Worm (Caenorhabditis elegans) whole organism, L2 larva: ENCODE results near the gene Y50D4B.1.

Experiments
- C34F6.9 ChIP-seq: fragments of 150-350 bp; optimal IDR thresholded peaks from 2 replicates; lab custom pipeline; 2014; ENCODE audit warnings: missing biosample characterization, missing genetic modification characterization
- F13H6.1 ChIP-seq: sonication (generic microtip); optimal IDR thresholded peaks from 2 replicates; lab custom pipeline; 2016; ENCODE audit warnings: missing genetic modification characterization, missing compliant biosample characterization
- Y55F3AM.14 ChIP-seq: fragments of 200-800 bp; sonication (Bioruptor generic); optimal IDR thresholded peaks from 2 replicates; lab custom pipeline; 2018; ENCODE audit warnings: mild to moderate bottlenecking, missing genetic modification characterization, missing compliant biosample characterization
- ZK546.5 ChIP-seq: sonication (generic microtip); optimal IDR thresholded peaks from 2 replicates; lab custom pipeline; 2017; ENCODE audit warnings: missing biosample characterization, missing genetic modification characterization
- alr-1 ChIP-seq: fragments of 150-350 bp; optimal IDR thresholded peaks from 2 replicates; lab custom pipeline; 2014; ENCODE audit warnings: missing biosample characterization, missing genetic modification characterization
- aly-2 ChIP-seq: fragments of 150-350 bp; optimal IDR thresholded peaks from 2 replicates; lab custom pipeline; 2014; ENCODE audit warnings: missing biosample characterization, missing genetic modification characterization
- ama-1 ChIP-seq: fragments of 150-350 bp; optimal IDR thresholded peaks from 2 replicates; lab custom pipeline; 2018; ENCODE audit warnings: inconsistent platforms
- blmp-1 ChIP-seq: sonication (generic microtip); optimal IDR thresholded peaks from 2 replicates; lab custom pipeline; 2017; ENCODE audit warnings: missing genetic modification characterization, mild to moderate bottlenecking, missing compliant biosample characterization, antibody characterized with exemption, moderate library complexity; ENCODE audit not compliant: insufficient read depth
- crh-2 ChIP-seq: sonication (generic microtip); optimal IDR thresholded peaks from 2 replicates; lab custom pipeline; 2017; ENCODE audit warnings: missing biosample characterization, missing genetic modification characterization
- dmd-4 ChIP-seq: sonication (generic microtip); optimal IDR thresholded peaks from 2 replicates; lab custom pipeline; 2017; ENCODE audit warnings: missing biosample characterization, missing genetic modification characterization
- egl-27 ChIP-seq: sonication (generic microtip); optimal IDR thresholded peaks from 3 replicates; lab custom pipeline; 2017; ENCODE audit warnings: missing biosample characterization, missing genetic modification reagents, missing genetic modification characterization
- elt-3 ChIP-seq: sonication (generic microtip); optimal IDR thresholded peaks from 2 replicates; lab custom pipeline; 2017; ENCODE audit warnings: missing biosample characterization, missing genetic modification characterization
- fos-1 ChIP-seq: fragments of 150-350 bp; optimal IDR thresholded peaks from 2 replicates; lab custom pipeline; 2014; ENCODE audit warnings: missing biosample characterization, missing genetic modification characterization
- gmeb-1 ChIP-seq: fragments of 150-350 bp; optimal IDR thresholded peaks from 2 replicates; lab custom pipeline; 2014; ENCODE audit warnings: missing biosample characterization, missing genetic modification characterization
- lin-11 ChIP-seq: fragments of 150-350 bp; sonication (generic microtip); optimal IDR thresholded peaks from 2 replicates; lab custom pipeline; 2014; ENCODE audit warnings: missing biosample characterization, missing genetic modification characterization, inconsistent platforms, mixed read lengths
- lin-13 ChIP-seq: fragments of 150-350 bp; optimal IDR thresholded peaks from 2 replicates; lab custom pipeline; 2014; ENCODE audit warnings: missing biosample characterization, missing genetic modification reagents, missing genetic modification characterization
- lin-39 ChIP-seq: fragments of 150-350 bp; optimal IDR thresholded peaks from 2 replicates; lab custom pipeline; 2014; ENCODE audit warnings: missing biosample characterization, missing genetic modification reagents, missing genetic modification characterization
- lsy-2 ChIP-seq, 2 experiments: fragments of 150-350 bp in 1 of 2; sonication (generic microtip) in 1 of 2; optimal IDR thresholded peaks; 2 replicates each; lab custom pipeline; 2014 to 2017; ENCODE audit warnings: missing biosample characterization in 2 of 2, missing genetic modification characterization in 2 of 2
- mab-5 ChIP-seq: fragments of 150-350 bp; optimal IDR thresholded peaks from 2 replicates; lab custom pipeline; 2014; ENCODE audit warnings: missing biosample characterization, missing genetic modification characterization
- mdl-1 ChIP-seq, 2 experiments: fragments of 150-350 bp in 1 of 2; sonication (generic microtip) in 1 of 2; optimal IDR thresholded peaks; 2 replicates each; lab custom pipeline; 2017; ENCODE audit warnings: missing biosample characterization in 2 of 2, missing genetic modification characterization in 2 of 2
- nhr-10 ChIP-seq: sonication (generic microtip); optimal IDR thresholded peaks from 2 replicates; lab custom pipeline; 2017; ENCODE audit warnings: missing biosample characterization, missing genetic modification characterization
- nhr-11 ChIP-seq: fragments of 150-350 bp; optimal IDR thresholded peaks from 2 replicates; lab custom pipeline; 2014; ENCODE audit warnings: missing biosample characterization, missing genetic modification characterization
- nhr-12 ChIP-seq: fragments of 150-350 bp; optimal IDR thresholded peaks from 2 replicates; lab custom pipeline; 2014; ENCODE audit warnings: missing biosample characterization, missing genetic modification characterization
- nhr-129 ChIP-seq: fragments of 150-350 bp; optimal IDR thresholded peaks from 2 replicates; lab custom pipeline; 2014; ENCODE audit warnings: missing biosample characterization, missing genetic modification characterization
- nhr-21 ChIP-seq: fragments of 150-350 bp; optimal IDR thresholded peaks from 2 replicates; lab custom pipeline; 2014; ENCODE audit warnings: missing biosample characterization, missing genetic modification characterization
- nhr-25 ChIP-seq: fragments of 150-350 bp; sonication (generic microtip); optimal IDR thresholded peaks from 3 replicates; lab custom pipeline; 2014; ENCODE audit warnings: missing biosample characterization, missing genetic modification characterization
- peb-1 ChIP-seq: fragments of 150-350 bp; optimal IDR thresholded peaks from 2 replicates; lab custom pipeline; 2014; ENCODE audit warnings: missing biosample characterization, missing genetic modification characterization
- sma-3 ChIP-seq: sonication (generic microtip); optimal IDR thresholded peaks from 2 replicates; lab custom pipeline; 2016; ENCODE audit warnings: missing genetic modification reagents, missing genetic modification characterization, missing compliant biosample characterization
- sma-9 ChIP-seq, 2 experiments: fragments of 150-350 bp in 1 of 2; sonication (generic microtip) in 1 of 2; optimal IDR thresholded peaks; 2 replicates each; lab custom pipeline; 2014 to 2016; ENCODE audit warnings: missing genetic modification characterization in 2 of 2, mild to moderate bottlenecking in 1 of 2, missing biosample characterization in 1 of 2, missing compliant biosample characterization in 1 of 2, missing genetic modification reagents in 1 of 2, moderate library complexity in 1 of 2
- snpc-4 ChIP-seq: fragments of 150-350 bp; optimal IDR thresholded peaks from 2 replicates; lab custom pipeline; 2014; ENCODE audit warnings: missing biosample characterization, missing genetic modification characterization
- unc-55 ChIP-seq: fragments of 150-350 bp; sonication (generic microtip); optimal IDR thresholded peaks from 3 replicates; lab custom pipeline; 2014; ENCODE audit warnings: missing biosample characterization, missing genetic modification reagents, missing genetic modification characterization
- unc-62 ChIP-seq: fragments of 150-350 bp; optimal IDR thresholded peaks from 2 replicates; lab custom pipeline; 2014; ENCODE audit warnings: missing biosample characterization, missing genetic modification reagents, missing genetic modification characterization
- zag-1 ChIP-seq: fragments of 150-350 bp; optimal IDR thresholded peaks from 2 replicates; lab custom pipeline; 2014; ENCODE audit warnings: missing biosample characterization, missing genetic modification characterization
- ztf-1 ChIP-seq: fragments of 200-800 bp; sonication (Bioruptor generic); conservative IDR thresholded peaks from 2 replicates; pipeline ENCODE4 v1.3.6; 2022; ENCODE audit warnings: missing genetic modification characterization, missing compliant biosample characterization
- ztf-11 ChIP-seq: sonication (generic microtip); optimal IDR thresholded peaks from 2 replicates; lab custom pipeline; 2017; ENCODE audit warnings: missing biosample characterization, missing genetic modification characterization
- ztf-4 ChIP-seq: fragments of 150-350 bp; optimal IDR thresholded peaks from 2 replicates; lab custom pipeline; 2014; ENCODE audit warnings: missing biosample characterization, missing genetic modification characterization

Y50D4B.1 gene

DNA sequence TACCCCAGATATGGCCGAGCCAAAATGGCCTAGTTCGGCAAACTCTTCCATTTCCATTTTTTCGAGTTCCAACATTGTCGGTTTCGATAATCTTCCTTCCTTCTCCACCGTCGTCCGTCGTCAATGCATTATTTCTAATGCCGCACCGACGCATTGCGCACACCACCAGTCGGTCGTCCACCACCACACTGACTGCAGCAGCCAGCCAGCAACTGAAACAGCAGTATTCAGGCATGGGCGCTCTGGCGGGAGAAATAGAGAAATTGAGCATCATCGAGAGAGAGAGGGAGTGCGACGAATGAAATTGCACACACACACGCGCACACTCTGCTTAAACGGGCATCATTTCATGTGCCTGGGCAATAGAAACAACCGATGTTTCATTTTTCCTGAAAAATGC lies 41.2 kb downstream of the Y50D4B.1 start:
- TF ChIP-seq mdl-1 (tag; optimal IDR thresholded peaks at IDR 0.05; lab: Kevin White, UChicago) (peak; percentile 11 to 64), lsy-2 (tag; optimal IDR thresholded peaks at IDR 0.05; lab: Kevin White, UChicago) (peak; percentile 10 to 42), F13H6.1 (tag; lab: Kevin White, UChicago) (peak; percentile 41), alr-1 (peak; percentile 93), lin-11 (tag; lab: Kevin White, UChicago) (peak; percentile 42), egl-27 (peak; percentile 50), gmeb-1 (tag; lab: Kevin White, UChicago) (no peak), ztf-11 (no peak), unc-62 (no peak), zag-1 (tag; lab: Kevin White, UChicago) (peak; percentile 24), Y55F3AM.14 (peak; percentile 76), lin-13 (GFP tag; lab: Kevin White, UChicago) (peak; percentile 45), nhr-12 (tag; lab: Kevin White, UChicago) (no peak), fos-1 (tag; lab: Kevin White, UChicago) (peak; percentile 43), nhr-129 (tag; lab: Kevin White, UChicago) (peak; percentile 71), crh-2 (tag; lab: Kevin White, UChicago) (peak; percentile 56), C34F6.9 (tag; lab: Kevin White, UChicago) (peak; percentile 59), nhr-25 (tag; lab: Kevin White, UChicago) (no peak), ztf-4 (peak; percentile 52), aly-2 (tag; lab: Kevin White, UChicago) (no peak), unc-55 (GFP tag; lab: Kevin White, UChicago) (peak; percentile 67), snpc-4 (peak; percentile 43), ztf-1 (no peak), nhr-11 (peak; percentile 60), peb-1 (tag; lab: Kevin White, UChicago) (no peak), sma-9 (GFP tag; optimal IDR thresholded peaks at IDR 0.05; lab: Kevin White, UChicago) (peak; percentile 12), sma-9 (tag; optimal IDR thresholded peaks at IDR 0.05; lab: Kevin White, UChicago) (no peak)
- TF ChIP-seq, all 48 proteins: peak for 18

DNA sequence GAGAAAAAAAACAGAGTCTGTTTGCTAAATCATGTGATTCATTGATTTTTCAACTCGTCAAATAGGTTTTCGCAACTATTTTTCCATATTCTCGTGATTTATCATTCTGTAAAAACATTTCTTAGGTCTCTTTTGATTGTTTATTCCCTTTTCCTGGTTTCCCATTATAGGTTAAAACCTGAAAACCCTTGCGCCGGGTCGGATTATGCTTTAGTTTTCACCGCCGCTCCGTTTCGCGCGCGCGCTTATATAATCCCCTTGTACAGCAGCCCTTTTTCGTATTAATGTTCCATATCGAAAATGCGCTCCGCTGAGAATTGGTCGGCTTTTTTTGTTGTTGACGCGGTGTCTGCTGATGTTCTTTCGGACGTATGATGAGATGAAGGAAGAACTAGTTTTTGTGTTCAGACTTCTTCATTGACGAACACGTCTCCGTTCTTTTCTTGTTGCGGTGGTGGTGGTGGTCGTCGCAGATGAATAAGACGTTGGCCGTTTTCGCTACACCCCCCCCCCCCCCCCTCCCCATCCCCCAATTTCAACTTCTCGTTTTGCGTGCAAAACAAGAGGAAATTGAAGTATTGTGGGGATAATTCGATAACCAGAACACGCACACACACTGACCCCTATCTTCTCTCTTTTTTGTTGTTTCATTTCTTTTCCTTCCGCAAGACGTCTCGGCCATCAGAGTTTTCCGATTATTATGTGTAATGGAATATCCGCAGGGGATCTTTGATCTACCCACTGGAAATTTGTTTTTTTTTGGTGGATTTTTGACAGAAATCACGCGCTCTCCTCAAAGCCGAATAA lies 41.9 kb downstream of the Y50D4B.1 start:
- TF ChIP-seq unc-62 (no peak), ztf-4 (peak; percentile 24), elt-3 (tag; lab: Kevin White, UChicago) (no peak), Y55F3AM.14 (peak; percentile 81), sma-9 (GFP tag; optimal IDR thresholded peaks at IDR 0.05; lab: Kevin White, UChicago) (peak; percentile 25), sma-9 (tag; optimal IDR thresholded peaks at IDR 0.05; lab: Kevin White, UChicago) (no peak), lin-39 (tag; lab: Kevin White, UChicago) (no peak), fos-1 (tag; lab: Kevin White, UChicago) (no peak), dmd-4 (tag; lab: Kevin White, UChicago) (no peak), nhr-21 (peak; percentile 40), ztf-1 (no peak), mdl-1 (tag; optimal IDR thresholded peaks at IDR 0.05; lab: Kevin White, UChicago) (no peak), ama-1 (lab: Kevin White, UChicago) (peak; percentile 36), sma-3 (peak; percentile 44), nhr-11 (no peak), nhr-10 (tag; lab: Kevin White, UChicago) (no peak), nhr-25 (tag; lab: Kevin White, UChicago) (peak; percentile 38), ZK546.5 (tag; lab: Kevin White, UChicago) (no peak), F13H6.1 (tag; lab: Kevin White, UChicago) (peak; percentile 26), blmp-1 (tag; lab: Kevin White, UChicago) (peak; percentile 2), zag-1 (tag; lab: Kevin White, UChicago) (no peak), lin-11 (tag; lab: Kevin White, UChicago) (no peak)

ce11 chrV:1155914-1156313 lies 43.2 kb downstream of the Y50D4B.1 start, which contains the start of gene cmd-1:
Gene cmd-1, plus strand, starts transcription at chrV:1156271.
- TF ChIP-seq gmeb-1 (tag; lab: Kevin White, UChicago) (peak; percentile 30), mab-5 (tag; lab: Kevin White, UChicago) (no peak), fos-1 (tag; lab: Kevin White, UChicago) (peak; percentile 81), nhr-21 (peak; percentile 42), lin-13 (GFP tag; lab: Kevin White, UChicago) (peak; percentile 45), crh-2 (tag; lab: Kevin White, UChicago) (peak; percentile 15), ztf-4 (no peak), sma-3 (peak; percentile 56)
